Fruit fly (Drosophila melanogaster) whole organism, embryonic: ENCODE measurements around the gene LpR2.
A peak's percentile ranks its signal among the peaks of the same experiment; 100 is the strongest.

Experiments
- Bgb ChIP-seq: fragments of 200-800 bp; sonication (Bioruptor generic); IDR thresholded peaks from 2 replicates; pipeline ENCODE4 v1.3.6; 2022; ENCODE audit warnings: missing biosample characterization, missing genetic modification characterization; ENCODE audit not compliant: partially characterized antibody
- CG10543 ChIP-seq: fragments of 200-800 bp; sonication (Bioruptor generic); optimal IDR thresholded peaks from 3 replicates; lab custom pipeline; 2017; ENCODE audit warnings: missing biosample characterization, mild to moderate bottlenecking, missing genetic modification characterization, moderate library complexity
- CG12104 ChIP-seq: fragments of 200-800 bp; sonication (Bioruptor generic); optimal IDR thresholded peaks from 3 replicates; lab custom pipeline; 2016; ENCODE audit warnings: missing biosample characterization, missing genetic modification characterization
- CG12219 ChIP-seq: fragments of 200-800 bp; sonication (Bioruptor generic); optimal IDR thresholded peaks from 3 replicates; lab custom pipeline; 2018; ENCODE audit warnings: missing biosample characterization, mild to moderate bottlenecking, missing genetic modification characterization
- CG12942 ChIP-seq: fragments of 200-800 bp; sonication (Bioruptor generic); optimal IDR thresholded peaks from 3 replicates; lab custom pipeline; 2016; ENCODE audit warnings: missing biosample characterization, missing genetic modification characterization
- CG13296 ChIP-seq: fragments of 200-800 bp; sonication (Bioruptor generic); optimal IDR thresholded peaks from 3 replicates; lab custom pipeline; 2018; ENCODE audit warnings: missing biosample characterization, mild to moderate bottlenecking, missing genetic modification characterization
- CG13775 ChIP-seq: fragments of 200-800 bp; sonication (Bioruptor generic); optimal IDR thresholded peaks from 3 replicates; lab custom pipeline; 2017; ENCODE audit warnings: missing biosample characterization, mild to moderate bottlenecking, missing genetic modification characterization
- CG15696 ChIP-seq: fragments of 200-800 bp; sonication (Bioruptor generic); optimal IDR thresholded peaks from 2 replicates; lab custom pipeline; 2019; ENCODE audit warnings: missing biosample characterization, mild to moderate bottlenecking, missing genetic modification characterization, moderate library complexity
- CG16815 ChIP-seq: fragments of 200-800 bp; sonication (Bioruptor generic); optimal IDR thresholded peaks from 3 replicates; lab custom pipeline; 2017; ENCODE audit warnings: missing biosample characterization, mild to moderate bottlenecking, missing genetic modification characterization
- CG17359 ChIP-seq: fragments of 200-800 bp; sonication (Bioruptor generic); optimal IDR thresholded peaks from 3 replicates; lab custom pipeline; 2018; ENCODE audit warnings: missing biosample characterization, mild to moderate bottlenecking, missing genetic modification characterization, moderate library complexity
- CG31388 ChIP-seq: fragments of 200-800 bp; sonication (Bioruptor generic); optimal IDR thresholded peaks from 2 replicates; lab custom pipeline; 2016; ENCODE audit warnings: missing biosample characterization, missing genetic modification characterization
- CG31441 ChIP-seq: fragments of 200-800 bp; sonication (Bioruptor generic); IDR thresholded peaks from 2 replicates; pipeline ENCODE4 v1.3.6; 2022; ENCODE audit warnings: missing biosample characterization, missing genetic modification characterization
- CG33557 ChIP-seq: fragments of 200-800 bp; sonication (Bioruptor generic); optimal IDR thresholded peaks from 2 replicates; lab custom pipeline; 2019; ENCODE audit warnings: missing biosample characterization, mild to moderate bottlenecking, missing genetic modification characterization, moderate library complexity
- CG6689 ChIP-seq: fragments of 200-800 bp; sonication (Bioruptor generic); IDR thresholded peaks from 2 replicates; pipeline ENCODE4 v1.3.6; 2022; ENCODE audit warnings: missing biosample characterization, missing genetic modification characterization
- CG7839 ChIP-seq: fragments of 200-800 bp; sonication (Bioruptor generic); optimal IDR thresholded peaks from 3 replicates; lab custom pipeline; 2018; ENCODE audit warnings: missing biosample characterization, mild to moderate bottlenecking, missing genetic modification characterization, moderate library complexity
- CG8765 ChIP-seq: fragments of 200-800 bp; sonication (Bioruptor generic); IDR thresholded peaks from 2 replicates; pipeline ENCODE4 v1.3.6; 2022; ENCODE audit warnings: missing biosample characterization, missing genetic modification characterization
- CG8944 ChIP-seq: fragments of 200-800 bp; sonication (Bioruptor generic); optimal IDR thresholded peaks from 3 replicates; lab custom pipeline; 2016; ENCODE audit warnings: missing biosample characterization, missing genetic modification characterization
- CG9876 ChIP-seq: fragments of 200-800 bp; sonication (Bioruptor generic); optimal IDR thresholded peaks from 2 replicates; lab custom pipeline; 2016; ENCODE audit warnings: missing biosample characterization, missing genetic modification characterization
- Chrac-16 ChIP-seq: fragments of 200-800 bp; sonication (Bioruptor generic); optimal IDR thresholded peaks from 3 replicates; lab custom pipeline; 2016; ENCODE audit warnings: missing biosample characterization, missing genetic modification characterization
- D ChIP-seq, 2 experiments: fragments of 200-800 bp in 1 of 2; fragments of >200 bp in 1 of 2; sonication (Bioruptor generic) in 1 of 2; optimal IDR thresholded peaks; 2 replicates in 1 of 2; 3 replicates in 1 of 2; lab custom pipeline; 2017; ENCODE audit warnings: mild to moderate bottlenecking in 1 of 2, missing biosample characterization in 1 of 2, missing genetic modification characterization in 1 of 2, missing genetic modification reagents in 1 of 2
- Dfd ChIP-seq, 2 experiments: fragments of >200 bp; optimal IDR thresholded peaks; 2 replicates each; lab custom pipeline; 2017; ENCODE audit warnings: missing biosample characterization in 2 of 2, missing genetic modification characterization in 2 of 2
- Dip2 ChIP-seq: fragments of 200-800 bp; sonication (Bioruptor generic); IDR thresholded peaks from 2 replicates; pipeline ENCODE4 v1.3.6; 2022; ENCODE audit warnings: missing biosample characterization, missing genetic modification characterization
- GATAe ChIP-seq: fragments of 200-800 bp; sonication (Bioruptor generic); conservative IDR thresholded peaks from 2 replicates; pipeline ENCODE4 v1.3.6; 2022; ENCODE audit warnings: missing biosample characterization, missing genetic modification characterization
- HLH3B ChIP-seq: fragments of 200-800 bp; sonication (Bioruptor generic); IDR thresholded peaks from 2 replicates; pipeline ENCODE4 v1.3.6; 2022; ENCODE audit warnings: missing biosample characterization, missing genetic modification characterization
- HLH4C ChIP-seq: fragments of 200-800 bp; sonication (Bioruptor generic); IDR thresholded peaks from 3 replicates; pipeline ENCODE4 v1.3.6; 2022; ENCODE audit warnings: missing biosample characterization, missing genetic modification characterization; ENCODE audit not compliant: partially characterized antibody
- Hey ChIP-seq: fragments of 200-800 bp; sonication (Bioruptor generic); optimal IDR thresholded peaks from 3 replicates; lab custom pipeline; 2018; ENCODE audit warnings: missing biosample characterization, mild to moderate bottlenecking, missing genetic modification characterization
- MTF-1 ChIP-seq: fragments of 200-800 bp; sonication (Bioruptor generic); optimal IDR thresholded peaks from 2 replicates; lab custom pipeline; 2018; ENCODE audit warnings: missing biosample characterization, mild to moderate bottlenecking, missing genetic modification characterization, borderline replicate concordance
- Stat92E ChIP-seq, 3 experiments: fragments of >200 bp in 2 of 3; fragments of 200-800 bp in 1 of 3; sonication (Bioruptor generic) in 1 of 3; optimal IDR thresholded peaks; 2 replicates each; lab custom pipeline; 2017 to 2019; ENCODE audit warnings: missing biosample characterization in 3 of 3, missing genetic modification characterization in 3 of 3, mild to moderate bottlenecking in 1 of 3, moderate library complexity in 1 of 3
- Trl ChIP-seq, 3 experiments: fragments of >200 bp in 2 of 3; fragments of 200-800 bp in 1 of 3; sonication (Bioruptor generic) in 1 of 3; optimal IDR thresholded peaks; 2 replicates in 1 of 3; 3 replicates in 2 of 3; lab custom pipeline; 2016 to 2017; ENCODE audit warnings: missing biosample characterization in 1 of 3, missing genetic modification characterization in 1 of 3
- Xbp1 ChIP-seq: fragments of 200-800 bp; sonication (Bioruptor generic); optimal IDR thresholded peaks from 3 replicates; lab custom pipeline; 2016; ENCODE audit warnings: missing biosample characterization, mild to moderate bottlenecking, missing genetic modification characterization
- bcd ChIP-seq: fragments of 200-800 bp; sonication (Bioruptor generic); optimal IDR thresholded peaks from 2 replicates; lab custom pipeline; 2017; ENCODE audit warnings: missing biosample characterization, mild to moderate bottlenecking, missing genetic modification characterization
- cato ChIP-seq: fragments of 200-800 bp; sonication (Bioruptor generic); optimal IDR thresholded peaks from 2 replicates; lab custom pipeline; 2016; ENCODE audit warnings: missing biosample characterization, missing genetic modification characterization, borderline replicate concordance
- caup ChIP-seq: fragments of 200-800 bp; sonication (Bioruptor generic); optimal IDR thresholded peaks from 3 replicates; lab custom pipeline; 2017; ENCODE audit warnings: missing biosample characterization, mild to moderate bottlenecking, missing genetic modification characterization, moderate library complexity; ENCODE audit not compliant: severe bottlenecking
- cg ChIP-seq: fragments of 200-800 bp; sonication (Bioruptor generic); optimal IDR thresholded peaks from 3 replicates; lab custom pipeline; 2019; ENCODE audit warnings: missing biosample characterization, mild to moderate bottlenecking, missing genetic modification characterization, moderate library complexity
- fd3F ChIP-seq: fragments of 200-800 bp; sonication (Bioruptor generic); optimal IDR thresholded peaks from 2 replicates; lab custom pipeline; 2018; ENCODE audit warnings: missing biosample characterization, mild to moderate bottlenecking, missing genetic modification characterization, moderate library complexity
- gfzf ChIP-seq: fragments of 200-800 bp; sonication (Bioruptor generic); optimal IDR thresholded peaks from 2 replicates; lab custom pipeline; 2016; ENCODE audit warnings: missing biosample characterization, mild to moderate bottlenecking, missing genetic modification characterization, moderate library complexity
- grn ChIP-seq: fragments of 200-800 bp; sonication (Bioruptor generic); optimal IDR thresholded peaks from 3 replicates; lab custom pipeline; 2017; ENCODE audit warnings: missing biosample characterization, missing genetic modification characterization
- klu ChIP-seq: fragments of 200-800 bp; sonication (Bioruptor generic); IDR thresholded peaks from 2 replicates; pipeline ENCODE4 v1.3.6; 2022; ENCODE audit warnings: missing biosample characterization, missing genetic modification characterization
- mirr ChIP-seq: fragments of 200-800 bp; sonication (Bioruptor generic); optimal IDR thresholded peaks from 3 replicates; lab custom pipeline; 2018; ENCODE audit warnings: missing biosample characterization, mild to moderate bottlenecking, missing genetic modification characterization
- mld ChIP-seq: fragments of 200-800 bp; sonication (Bioruptor generic); IDR thresholded peaks from 3 replicates; pipeline ENCODE4 v1.3.6; 2022; ENCODE audit warnings: missing biosample characterization, missing genetic modification characterization; ENCODE audit not compliant: partially characterized antibody
- nau ChIP-seq: fragments of 200-800 bp; sonication (Bioruptor generic); optimal IDR thresholded peaks from 3 replicates; lab custom pipeline; 2017; ENCODE audit warnings: missing biosample characterization, mild to moderate bottlenecking, missing genetic modification characterization, missing genetic modification reagents
- sc ChIP-seq, 3 experiments: fragments of >200 bp in 2 of 3; fragments of 200-800 bp in 1 of 3; sonication (Bioruptor generic) in 1 of 3; optimal IDR thresholded peaks; 2 replicates in 2 of 3; 3 replicates in 1 of 3; lab custom pipeline; 2017; ENCODE audit warnings: mild to moderate bottlenecking in 1 of 3, missing biosample characterization in 1 of 3, missing genetic modification characterization in 1 of 3, missing genetic modification reagents in 1 of 3
- tio ChIP-seq: fragments of 200-800 bp; sonication (Bioruptor generic); optimal IDR thresholded peaks from 2 replicates; lab custom pipeline; 2017; ENCODE audit warnings: missing biosample characterization, missing genetic modification characterization, inconsistent platforms
- trem ChIP-seq: fragments of 200-800 bp; optimal IDR thresholded peaks from 3 replicates; lab custom pipeline; 2019; ENCODE audit warnings: missing biosample characterization, mild to moderate bottlenecking, missing genetic modification characterization, moderate library complexity
- trh ChIP-seq: fragments of 200-800 bp; sonication (Bioruptor generic); optimal IDR thresholded peaks from 2 replicates; lab custom pipeline; 2016; ENCODE audit warnings: missing biosample characterization, missing genetic modification characterization
- unc-4 ChIP-seq: fragments of 200-800 bp; sonication (Bioruptor generic); IDR thresholded peaks from 2 replicates; pipeline ENCODE4 v1.3.6; 2022; ENCODE audit warnings: missing biosample characterization, missing genetic modification characterization; ENCODE audit not compliant: partially characterized antibody
- zen ChIP-seq: fragments of 200-800 bp; sonication (Bioruptor generic); optimal IDR thresholded peaks from 3 replicates; lab custom pipeline; 2018; ENCODE audit warnings: missing biosample characterization, mild to moderate bottlenecking, missing genetic modification characterization, moderate library complexity

LpR2 gene

dm6 chr3R:25684859-25685258 lies 55.4 kb downstream of the LpR2 start, which contains the start of gene RpL27 (continued):
- TF ChIP-seq MTF-1 (peak; percentile 92), CG7839 (tag; lab: Kevin White, UChicago) (peak; percentile 78), HLH4C (GFP tag; lab: Robert Waterston, UW) (peak; percentile 68), CG12219 (GFP tag; lab: Kevin White, UChicago) (peak; percentile 64), D (optimal IDR thresholded peaks at IDR 0.05; lab: Kevin White, UChicago) (no peak), D (GFP tag; optimal IDR thresholded peaks at IDR 0.05; lab: Kevin White, UChicago) (peak; percentile 69), sc (optimal IDR thresholded peaks at IDR 0.05; lab: Kevin White, UChicago) (no peak), sc (GFP tag; optimal IDR thresholded peaks at IDR 0.05; lab: Kevin White, UChicago) (peak; percentile 63), CG16815 (GFP tag; lab: Kevin White, UChicago) (peak; percentile 6), klu (GFP tag; lab: Robert Waterston, UW) (no peak), CG13296 (peak; percentile 92), CG31388 (GFP tag; lab: Kevin White, UChicago) (peak; percentile 27), mld (GFP tag; lab: Robert Waterston, UW) (no peak), Dfd (GFP tag; optimal IDR thresholded peaks at IDR 0.05; lab: Kevin White, UChicago) (no peak), gfzf (GFP tag; lab: Kevin White, UChicago) (peak; percentile 86), fd3F (peak; percentile 60), zen (tag; lab: Kevin White, UChicago) (peak; percentile 72), Xbp1 (peak; percentile 74), CG15696 (tag; lab: Kevin White, UChicago) (peak; percentile 46), cato (peak; percentile 10), Bgb (peak; percentile 79), unc-4 (GFP tag; lab: Robert Waterston, UW) (peak; percentile 74), Stat92E (GFP tag; optimal IDR thresholded peaks at IDR 0.05; lab: Kevin White, UChicago) (peak in 1 of 3 experiments; percentile 67), CG17359 (tag; lab: Kevin White, UChicago) (peak; percentile 72), tio (peak; percentile 33), CG9876 (GFP tag; lab: Kevin White, UChicago) (peak; percentile 81), trem (tag; lab: Kevin White, UChicago) (peak; percentile 82), caup (GFP tag; lab: Kevin White, UChicago) (peak; percentile 96), CG12104 (GFP tag; lab: Kevin White, UChicago) (peak; percentile 81), GATAe (0 out of 2 replicates have a peak, but pooled peaks have one; percentile 8), bcd (GFP tag; lab: Kevin White, UChicago) (peak; percentile 91), nau (peak; percentile 87), Chrac-16 (GFP tag; lab: Kevin White, UChicago) (peak; percentile 31), CG8944 (peak; percentile 33), CG33557 (GFP tag; lab: Kevin White, UChicago) (peak; percentile 71), trh (peak; percentile 58), CG13775 (GFP tag; lab: Kevin White, UChicago) (peak; percentile 81), Trl (optimal IDR thresholded peaks at IDR 0.05; lab: Kevin White, UChicago) (no peak), Trl (GFP tag; optimal IDR thresholded peaks at IDR 0.05; lab: Kevin White, UChicago) (peak; percentile 84), Hey (peak; percentile 74), Dip2 (GFP tag; lab: Robert Waterston, UW) (no peak), grn (peak; percentile 39), mirr (GFP tag; lab: Kevin White, UChicago) (peak; percentile 86), HLH3B (GFP tag; lab: Robert Waterston, UW) (peak; percentile 56; the same call in 1 of the 2 replicates), CG12942 (peak; percentile 41), CG8765 (GFP tag; lab: Robert Waterston, UW) (no peak), CG10543 (GFP tag; lab: Kevin White, UChicago) (peak; percentile 91), CG31441 (GFP tag; lab: Robert Waterston, UW) (peak; percentile 88), cg (GFP tag; lab: Kevin White, UChicago) (no peak), CG6689 (no peak)
